Fruit fly (Drosophila melanogaster): ENCODE measurements around the gene noc.

noc gene

dm6 chr2L:14490097-14491070 lies at the start of gene noc (continued):
- peak; percentile 98 for TF ChIP-seq yki (optimal IDR thresholded peaks at IDR 0.05)
- TF ChIP-seq so (GFP tag; IDR thresholded peaks at IDR 0.05) = peak; percentile 59; the same call in 2 of the 3 replicates
- peak; percentile 79 for TF ChIP-seq Awh (GFP tag; IDR thresholded peaks at IDR 0.05)
- no peak for TF ChIP-seq GATAe (GFP tag; conservative IDR thresholded peaks at IDR 0.05)
- TF ChIP-seq CG17385 (GFP tag; optimal IDR thresholded peaks at IDR 0.05) = peak; percentile 49
- TF ChIP-seq Hmr (GFP tag; optimal IDR thresholded peaks at IDR 0.05) = peak; percentile 66
- TF ChIP-seq CG6791 (GFP tag; IDR thresholded peaks at IDR 0.05; ENCODE audit: partially characterized antibody) = 0 out of 3 replicates have a peak, but pooled peaks have one; percentile 70
- peak; percentile 28; the same call in 1 of the 2 replicates for TF ChIP-seq Rx (GFP tag; IDR thresholded peaks at IDR 0.05)
- TF ChIP-seq unpg (GFP tag; optimal IDR thresholded peaks at IDR 0.05) = peak; percentile 17
- TF ChIP-seq Chrac-16 (GFP tag; optimal IDR thresholded peaks at IDR 0.05) = no peak
- TF ChIP-seq gsb (GFP tag; IDR thresholded peaks at IDR 0.05) = peak; percentile 40; the same call in 1 of the 2 replicates
- peak; percentile 8 for TF ChIP-seq CG10267 (tag; optimal IDR thresholded peaks at IDR 0.05)
- TF ChIP-seq insv (GFP tag; optimal IDR thresholded peaks at IDR 0.05) = no peak
- peak in 1 of 2 experiments; percentile 7 for TF ChIP-seq Hr51 (GFP tag; optimal IDR thresholded peaks at IDR 0.05)
- TF ChIP-seq dpn (GFP tag; optimal IDR thresholded peaks at IDR 0.05) = peak in 1 of 2 experiments; percentile 8
- peak; percentile 19 for TF ChIP-seq NfI (GFP tag; optimal IDR thresholded peaks at IDR 0.05)
- peak; percentile 59 for TF ChIP-seq CG34376 (GFP tag; optimal IDR thresholded peaks at IDR 0.05)
- peak; percentile 47 for TF ChIP-seq CG9727 (GFP tag; optimal IDR thresholded peaks at IDR 0.05)
- TF ChIP-seq ro (GFP tag; IDR thresholded peaks at IDR 0.05) = no peak
- TF ChIP-seq Blimp-1 (GFP tag; optimal IDR thresholded peaks at IDR 0.05) = peak; percentile 39
- peak; percentile 59 for TF ChIP-seq Vsx1 (GFP tag; optimal IDR thresholded peaks at IDR 0.05)
- peak; percentile 32 for TF ChIP-seq CG12769 (tag; optimal IDR thresholded peaks at IDR 0.05)
- TF ChIP-seq CoRest (tag; optimal IDR thresholded peaks at IDR 0.05) = peak; percentile 8
- peak; percentile 84 for TF ChIP-seq ci (GFP tag; IDR thresholded peaks at IDR 0.05)
- TF ChIP-seq caup (GFP tag; optimal IDR thresholded peaks at IDR 0.05; ENCODE audit: severe bottlenecking) = peak; percentile 67
- TF ChIP-seq CG4424 (GFP tag; optimal IDR thresholded peaks at IDR 0.05) = peak; percentile 98
- TF ChIP-seq CG13123 (GFP tag; optimal IDR thresholded peaks at IDR 0.05) = no peak
- peak; percentile 38 for TF ChIP-seq D (optimal IDR thresholded peaks at IDR 0.05)
- no peak for TF ChIP-seq D (GFP tag; optimal IDR thresholded peaks at IDR 0.05)
- TF ChIP-seq chm (GFP tag; IDR thresholded peaks at IDR 0.05) = peak; percentile 97

dm6 chr2L:14440908-14441307 lies 49.8 kb upstream of the noc start:
- peak; percentile 28; the same call in 1 of the 2 replicates for TF ChIP-seq Atf6 (GFP tag; IDR thresholded peaks at IDR 0.05)
- peak; percentile 73 for TF ChIP-seq CG18262 (tag; optimal IDR thresholded peaks at IDR 0.05)
- no peak for TF ChIP-seq caup (GFP tag; optimal IDR thresholded peaks at IDR 0.05; ENCODE audit: severe bottlenecking)
- peak; percentile 75 for TF ChIP-seq gem (tag; optimal IDR thresholded peaks at IDR 0.05)
- peak; percentile 6 for TF ChIP-seq CG10147 (GFP tag; optimal IDR thresholded peaks at IDR 0.05)
- peak; percentile 59 for TF ChIP-seq CG14710 (tag; optimal IDR thresholded peaks at IDR 0.05)
- TF ChIP-seq Hey (tag; optimal IDR thresholded peaks at IDR 0.05) = no peak
- no peak for TF ChIP-seq Elba2 (GFP tag; optimal IDR thresholded peaks at IDR 0.05)
- no peak for TF ChIP-seq crol (GFP tag; IDR thresholded peaks at IDR 0.05)
- peak; percentile 24 for TF ChIP-seq Abd-B (GFP tag; optimal IDR thresholded peaks at IDR 0.05)
- peak; percentile 52 for TF ChIP-seq Sox102F (GFP tag; optimal IDR thresholded peaks at IDR 0.05)
- 0 out of 2 replicates have a peak, but pooled peaks have one; percentile 23 for TF ChIP-seq CG32532 (GFP tag; IDR thresholded peaks at IDR 0.05)
- TF ChIP-seq CG7372 (GFP tag; IDR thresholded peaks at IDR 0.05) = no peak
- no peak for TF ChIP-seq sens-2 (GFP tag; IDR thresholded peaks at IDR 0.05)
- TF ChIP-seq vvl (GFP tag; IDR thresholded peaks at IDR 0.05) = no peak
- peak; percentile 23 for TF ChIP-seq Ssrp (tag; optimal IDR thresholded peaks at IDR 0.05)
- TF ChIP-seq cad (GFP tag; optimal IDR thresholded peaks at IDR 0.05) = no peak
- peak; percentile 35 for TF ChIP-seq CG2120 (GFP tag; optimal IDR thresholded peaks at IDR 0.05)
- TF ChIP-seq CG15601 (tag; optimal IDR thresholded peaks at IDR 0.05) = peak; percentile 28
- 0 out of 2 replicates have a peak, but pooled peaks have one; percentile 11 for TF ChIP-seq CG31224 (GFP tag; IDR thresholded peaks at IDR 0.05)

Measured in whole organism, embryonic.